Fruit fly (Drosophila melanogaster) S2 (cell line): ENCODE measurements around the gene Rbfox1.

ENCODE experiments used
- CG8478 ChIP-seq: fragments of >200 bp; optimal IDR thresholded peaks from 2 replicates; lab custom pipeline; 2018
- CTCF ChIP-seq, 2 experiments: fragments of >200 bp; optimal IDR thresholded peaks; 2 replicates each; lab custom pipeline; 2018

- TF ChIP-seq CG8478 (lab: Kevin White, UChicago) (no peak), CTCF (optimal IDR thresholded peaks at IDR 0.05; lab: Kevin White, UChicago) (no peak)
Observed at dm6 chr3L:10554489-10554888, 73.3 kb downstream of the Rbfox1 start.
